Worm (Caenorhabditis elegans): ENCODE data around the gene K11D12.6.

- no peak for TF ChIP-seq mdl-1 (tag; optimal IDR thresholded peaks at IDR 0.05)
- TF ChIP-seq elt-2 (tag; optimal IDR thresholded peaks at IDR 0.05): no peak
- TF ChIP-seq ceh-82 (tag; optimal IDR thresholded peaks at IDR 0.05): no peak
- no peak for TF ChIP-seq zag-1 (tag; optimal IDR thresholded peaks at IDR 0.05)
Measured at ce11 chrV:5016728-5017127, 18.2 kb downstream of the K11D12.6 start.

Data from whole organism, L3 larva.